Fruit fly (Drosophila melanogaster) whole organism, embryonic: Measurements from ENCODE around the gene Cda5.

Experiments used
- Blimp-1 ChIP-seq: fragments of 200-800 bp; sonication (Bioruptor generic); optimal IDR thresholded peaks from 3 replicates; lab custom pipeline; 2018; ENCODE audit warnings: missing biosample characterization, missing genetic modification characterization, mild to moderate bottlenecking, moderate library complexity, missing genetic modification reagents
- CG10147 ChIP-seq: fragments of 200-800 bp; sonication (Bioruptor generic); optimal IDR thresholded peaks from 2 replicates; lab custom pipeline; 2019; ENCODE audit warnings: missing biosample characterization, mild to moderate bottlenecking, missing genetic modification characterization, moderate library complexity
- CG11093 ChIP-seq: fragments of 200-800 bp; sonication (Bioruptor generic); IDR thresholded peaks from 3 replicates; pipeline ENCODE4 v1.3.6; 2022; ENCODE audit warnings: missing biosample characterization, missing genetic modification characterization
- CG11696 ChIP-seq: fragments of 200-800 bp; sonication (Bioruptor generic); IDR thresholded peaks from 2 replicates; pipeline ENCODE4 v1.3.6; 2022; ENCODE audit warnings: missing biosample characterization, missing genetic modification characterization
- CG12942 ChIP-seq: fragments of 200-800 bp; sonication (Bioruptor generic); optimal IDR thresholded peaks from 3 replicates; lab custom pipeline; 2016; ENCODE audit warnings: missing biosample characterization, missing genetic modification characterization
- CG18599 ChIP-seq: fragments of 200-800 bp; sonication (Bioruptor generic); optimal IDR thresholded peaks from 3 replicates; lab custom pipeline; 2017; ENCODE audit warnings: missing biosample characterization, missing genetic modification characterization, mild to moderate bottlenecking, moderate library complexity, missing genetic modification reagents
- CG2129 ChIP-seq: fragments of 200-800 bp; sonication (Bioruptor generic); IDR thresholded peaks from 2 replicates; pipeline ENCODE4 v1.3.6; 2022; ENCODE audit warnings: missing biosample characterization, missing genetic modification characterization; ENCODE audit not compliant: partially characterized antibody
- CG2889 ChIP-seq: fragments of 200-800 bp; sonication (Bioruptor generic); IDR thresholded peaks from 3 replicates; pipeline ENCODE4 v1.3.6; 2022; ENCODE audit warnings: missing biosample characterization, missing genetic modification characterization
- CG30020 ChIP-seq: fragments of 200-800 bp; optimal IDR thresholded peaks from 2 replicates; lab custom pipeline; 2019; ENCODE audit warnings: missing biosample characterization, mild to moderate bottlenecking, missing genetic modification characterization, moderate library complexity
- CG31365 ChIP-seq: fragments of 200-800 bp; sonication (Bioruptor generic); optimal IDR thresholded peaks from 2 replicates; lab custom pipeline; 2018; ENCODE audit warnings: missing biosample characterization, mild to moderate bottlenecking, missing genetic modification characterization
- CG31441 ChIP-seq: fragments of 200-800 bp; sonication (Bioruptor generic); IDR thresholded peaks from 2 replicates; pipeline ENCODE4 v1.3.6; 2022; ENCODE audit warnings: missing biosample characterization, missing genetic modification characterization
- CG42726 ChIP-seq: fragments of 200-800 bp; sonication (Bioruptor generic); IDR thresholded peaks from 2 replicates; pipeline ENCODE4 v1.3.6; 2022; ENCODE audit warnings: missing biosample characterization, missing genetic modification characterization; ENCODE audit not compliant: partially characterized antibody
- CG43689 ChIP-seq: fragments of 200-800 bp; sonication (Bioruptor generic); IDR thresholded peaks from 2 replicates; pipeline ENCODE4 v1.3.6; 2022; ENCODE audit warnings: missing biosample characterization, missing genetic modification characterization
- CG4854 ChIP-seq: fragments of 200-800 bp; sonication (Bioruptor generic); optimal IDR thresholded peaks from 2 replicates; lab custom pipeline; 2016; ENCODE audit warnings: missing biosample characterization, missing genetic modification characterization, inconsistent platforms
- CG5953 ChIP-seq: fragments of 200-800 bp; sonication (Bioruptor generic); IDR thresholded peaks from 2 replicates; pipeline ENCODE4 v1.3.6; 2022; ENCODE audit warnings: missing biosample characterization, missing genetic modification characterization
- CG8765 ChIP-seq: fragments of 200-800 bp; sonication (Bioruptor generic); IDR thresholded peaks from 2 replicates; pipeline ENCODE4 v1.3.6; 2022; ENCODE audit warnings: missing biosample characterization, missing genetic modification characterization
- CG9797 ChIP-seq: fragments of 200-800 bp; sonication (Bioruptor generic); optimal IDR thresholded peaks from 3 replicates; lab custom pipeline; 2018; ENCODE audit warnings: missing biosample characterization, mild to moderate bottlenecking, missing genetic modification characterization
- CG9817 ChIP-seq: fragments of 200-800 bp; sonication (Bioruptor generic); optimal IDR thresholded peaks from 2 replicates; lab custom pipeline; 2018; ENCODE audit warnings: missing biosample characterization, mild to moderate bottlenecking, missing genetic modification characterization, moderate library complexity
- CHES-1-like ChIP-seq: fragments of 200-800 bp; sonication (Bioruptor generic); optimal IDR thresholded peaks from 2 replicates; lab custom pipeline; 2016; ENCODE audit warnings: missing biosample characterization, missing genetic modification characterization
- E2f2 ChIP-seq: fragments of 200-800 bp; sonication (Bioruptor generic); IDR thresholded peaks from 2 replicates; pipeline ENCODE4 v1.3.6; 2022; ENCODE audit warnings: missing biosample characterization, missing genetic modification characterization
- Eip74EF ChIP-seq, 2 experiments: fragments of 200-800 bp in 1 of 2; fragments of >200 bp in 1 of 2; sonication (Bioruptor generic) in 1 of 2; optimal IDR thresholded peaks; 2 replicates each; lab custom pipeline; 2017 to 2019; ENCODE audit warnings: missing biosample characterization in 2 of 2, missing genetic modification characterization in 2 of 2, mild to moderate bottlenecking in 1 of 2, moderate library complexity in 1 of 2
- Ets97D ChIP-seq: fragments of 200-800 bp; sonication (Bioruptor generic); optimal IDR thresholded peaks from 3 replicates; lab custom pipeline; 2016; ENCODE audit warnings: missing biosample characterization, missing genetic modification characterization
- Fer3 ChIP-seq: fragments of 200-800 bp; sonication (Bioruptor generic); optimal IDR thresholded peaks from 2 replicates; lab custom pipeline; 2018; ENCODE audit warnings: missing biosample characterization, mild to moderate bottlenecking, missing genetic modification characterization, moderate library complexity
- Gug ChIP-seq: fragments of 200-800 bp; sonication (Bioruptor generic); IDR thresholded peaks from 4 replicates; pipeline ENCODE4 v1.3.6; 2022; ENCODE audit warnings: missing biosample characterization, missing genetic modification characterization
- H2.0 ChIP-seq: fragments of 200-800 bp; sonication (Bioruptor generic); IDR thresholded peaks from 2 replicates; pipeline ENCODE4 v1.3.6; 2022; ENCODE audit warnings: missing biosample characterization, missing genetic modification characterization
- Hr51 ChIP-seq, 2 experiments: fragments of 200-800 bp; sonication (Bioruptor generic); optimal IDR thresholded peaks; 2 replicates in 1 of 2; 3 replicates in 1 of 2; lab custom pipeline; 2016 to 2018; ENCODE audit warnings: missing biosample characterization in 2 of 2, missing genetic modification characterization in 2 of 2, mild to moderate bottlenecking in 1 of 2, moderate library complexity in 1 of 2
- Kr ChIP-seq: fragments of 200-800 bp; sonication (Bioruptor generic); optimal IDR thresholded peaks from 2 replicates; lab custom pipeline; 2017; ENCODE audit warnings: missing biosample characterization, mild to moderate bottlenecking, missing genetic modification characterization
- Lpt ChIP-seq: fragments of >200 bp; optimal IDR thresholded peaks from 2 replicates; lab custom pipeline; 2018; ENCODE audit warnings: missing biosample characterization, missing genetic modification characterization
- Poxn ChIP-seq: fragments of 200-800 bp; sonication (Bioruptor generic); IDR thresholded peaks from 2 replicates; pipeline ENCODE4 v1.3.6; 2022; ENCODE audit warnings: missing biosample characterization, missing genetic modification characterization
- Sox100B ChIP-seq: fragments of 200-800 bp; sonication (Bioruptor generic); optimal IDR thresholded peaks from 3 replicates; lab custom pipeline; 2018; ENCODE audit warnings: missing biosample characterization, mild to moderate bottlenecking, missing genetic modification characterization
- Ssrp ChIP-seq: fragments of 200-800 bp; sonication (Bioruptor generic); optimal IDR thresholded peaks from 2 replicates; lab custom pipeline; 2018; ENCODE audit warnings: missing biosample characterization, mild to moderate bottlenecking, missing genetic modification characterization, moderate library complexity
- Vsx1 ChIP-seq: fragments of 200-800 bp; sonication (Bioruptor generic); optimal IDR thresholded peaks from 2 replicates; lab custom pipeline; 2017; ENCODE audit warnings: missing biosample characterization, mild to moderate bottlenecking, missing genetic modification characterization, missing genetic modification reagents
- az2 ChIP-seq: fragments of 200-800 bp; sonication (Bioruptor generic); optimal IDR thresholded peaks from 3 replicates; lab custom pipeline; 2016; ENCODE audit warnings: missing biosample characterization, missing genetic modification characterization
- br ChIP-seq: fragments of >200 bp; optimal IDR thresholded peaks from 2 replicates; lab custom pipeline; 2017
- dm ChIP-seq: fragments of 200-800 bp; sonication (Bioruptor generic); optimal IDR thresholded peaks from 3 replicates; lab custom pipeline; 2016; ENCODE audit warnings: missing biosample characterization, missing genetic modification characterization
- gce ChIP-seq: fragments of 200-800 bp; sonication (Bioruptor generic); IDR thresholded peaks from 3 replicates; pipeline ENCODE4 v1.3.6; 2022; ENCODE audit warnings: missing biosample characterization, missing genetic modification characterization
- gcm2 ChIP-seq: fragments of 200-800 bp; sonication (Bioruptor generic); optimal IDR thresholded peaks from 2 replicates; lab custom pipeline; 2016; ENCODE audit warnings: missing biosample characterization, missing genetic modification characterization
- grau ChIP-seq: fragments of 200-800 bp; optimal IDR thresholded peaks from 3 replicates; lab custom pipeline; 2019; ENCODE audit warnings: missing biosample characterization, mild to moderate bottlenecking, missing genetic modification characterization, moderate library complexity
- hb ChIP-seq: fragments of 200-800 bp; sonication (Bioruptor generic); IDR thresholded peaks from 3 replicates; pipeline ENCODE4 v1.3.6; 2022; ENCODE audit warnings: missing biosample characterization, missing genetic modification characterization; ENCODE audit not compliant: partially characterized antibody
- kni ChIP-seq: fragments of 200-800 bp; sonication (Bioruptor generic); optimal IDR thresholded peaks from 3 replicates; lab custom pipeline; 2017; ENCODE audit warnings: mild to moderate bottlenecking, missing biosample characterization, missing genetic modification reagents, missing genetic modification characterization
- lmd ChIP-seq: fragments of 200-800 bp; sonication (Bioruptor generic); IDR thresholded peaks from 2 replicates; pipeline ENCODE4 v1.3.6; 2022; ENCODE audit warnings: missing biosample characterization, missing genetic modification characterization
- lola ChIP-seq, 3 experiments: fragments of >200 bp in 2 of 3; fragments of 200-800 bp in 1 of 3; sonication (Bioruptor generic) in 1 of 3; optimal IDR thresholded peaks; 2 replicates each; lab custom pipeline; 2017 to 2019; ENCODE audit warnings: missing biosample characterization in 3 of 3, missing genetic modification characterization in 3 of 3, mild to moderate bottlenecking in 1 of 3, moderate library complexity in 1 of 3
- mam ChIP-seq: fragments of 200-800 bp; sonication (Bioruptor generic); optimal IDR thresholded peaks from 3 replicates; lab custom pipeline; 2016; ENCODE audit warnings: missing biosample characterization, missing genetic modification characterization
- nau ChIP-seq: fragments of 200-800 bp; sonication (Bioruptor generic); optimal IDR thresholded peaks from 3 replicates; lab custom pipeline; 2017; ENCODE audit warnings: missing biosample characterization, mild to moderate bottlenecking, missing genetic modification characterization, missing genetic modification reagents
- nerfin-1 ChIP-seq: fragments of 200-800 bp; sonication (Bioruptor generic); optimal IDR thresholded peaks from 3 replicates; lab custom pipeline; 2019; ENCODE audit warnings: missing biosample characterization, mild to moderate bottlenecking, missing genetic modification characterization, moderate library complexity
- ranshi ChIP-seq: fragments of 200-800 bp; sonication (Bioruptor generic); IDR thresholded peaks from 2 replicates; pipeline ENCODE4 v1.3.6; 2022; ENCODE audit warnings: missing biosample characterization, missing genetic modification characterization
- sim ChIP-seq: fragments of 200-800 bp; sonication (Bioruptor generic); IDR thresholded peaks from 2 replicates; pipeline ENCODE4 v1.3.6; 2022; ENCODE audit warnings: missing biosample characterization, missing genetic modification characterization
- stwl ChIP-seq: fragments of 200-800 bp; sonication (Bioruptor generic); optimal IDR thresholded peaks from 3 replicates; lab custom pipeline; 2018; ENCODE audit warnings: missing biosample characterization, mild to moderate bottlenecking, missing genetic modification characterization, moderate library complexity
- tgo ChIP-seq: fragments of 200-800 bp; sonication (Bioruptor generic); IDR thresholded peaks from 3 replicates; pipeline ENCODE4 v1.3.6; 2022; ENCODE audit warnings: missing biosample characterization, missing genetic modification characterization
- tin ChIP-seq: fragments of 200-800 bp; sonication (Bioruptor generic); optimal IDR thresholded peaks from 3 replicates; lab custom pipeline; 2016; ENCODE audit warnings: missing biosample characterization, missing genetic modification characterization
- wek ChIP-seq: fragments of 200-800 bp; sonication (Bioruptor generic); optimal IDR thresholded peaks from 3 replicates; lab custom pipeline; 2018; ENCODE audit warnings: missing biosample characterization, mild to moderate bottlenecking, missing genetic modification characterization, moderate library complexity
- z ChIP-seq: fragments of 200-800 bp; sonication (Bioruptor generic); IDR thresholded peaks from 3 replicates; pipeline ENCODE4 v1.3.6; 2022; ENCODE audit warnings: missing biosample characterization, missing genetic modification characterization

Gene Cda5

dm6 chr2L:114429-114828 is 49.2 kb upstream of the Cda5 start, which contains the start of gene ND-15 (continued):
- TF ChIP-seq z (GFP tag; lab: Robert Waterston, UW) (no peak), gce (no peak), tin (no peak), CG42726 (GFP tag; lab: Robert Waterston, UW) (peak; percentile 76; the same call in 1 of the 2 replicates), Poxn (no peak), Lpt (GFP tag; lab: Kevin White, UChicago) (no peak), lola (GFP tag; optimal IDR thresholded peaks at IDR 0.05; lab: Kevin White, UChicago) (no peak), CG12942 (GFP tag; lab: Kevin White, UChicago) (no peak), Kr (GFP tag; lab: Kevin White, UChicago) (no peak), grau (no peak), wek (GFP tag; lab: Kevin White, UChicago) (no peak), mam (GFP tag; lab: Kevin White, UChicago) (no peak), Blimp-1 (GFP tag; lab: Kevin White, UChicago) (no peak), E2f2 (GFP tag; lab: Robert Waterston, UW) (peak; percentile 57), CG4854 (GFP tag; lab: Kevin White, UChicago) (no peak), Hr51 (GFP tag; optimal IDR thresholded peaks at IDR 0.05; lab: Kevin White, UChicago) (no peak), CG2889 (GFP tag; lab: Robert Waterston, UW) (no peak), az2 (GFP tag; lab: Kevin White, UChicago) (no peak), Ssrp (tag; lab: Kevin White, UChicago) (no peak), CG43689 (GFP tag; lab: Robert Waterston, UW) (no peak), CG11093 (GFP tag; lab: Robert Waterston, UW) (no peak), CG5953 (GFP tag; lab: Robert Waterston, UW) (no peak), ranshi (GFP tag; lab: Robert Waterston, UW) (no peak), CG9797 (no peak), Vsx1 (GFP tag; lab: Kevin White, UChicago) (no peak), kni (GFP tag; lab: Kevin White, UChicago) (no peak), CG9817 (no peak), stwl (peak; percentile 44), CG10147 (GFP tag; lab: Kevin White, UChicago) (no peak), dm (GFP tag; lab: Kevin White, UChicago) (no peak), CG31441 (no peak), CG11696 (GFP tag; lab: Robert Waterston, UW) (no peak), hb (GFP tag; lab: Robert Waterston, UW) (peak; percentile 63; the same call in 2 of the 3 replicates), gcm2 (GFP tag; lab: Kevin White, UChicago) (no peak), Ets97D (GFP tag; lab: Kevin White, UChicago) (peak; percentile 20), Gug (GFP tag; lab: Robert Waterston, UW) (no peak), Eip74EF (GFP tag; optimal IDR thresholded peaks at IDR 0.05; lab: Kevin White, UChicago) (no peak), CG31365 (tag; lab: Kevin White, UChicago) (no peak), nerfin-1 (tag; lab: Kevin White, UChicago) (no peak), Sox100B (GFP tag; lab: Kevin White, UChicago) (no peak), CHES-1-like (GFP tag; lab: Kevin White, UChicago) (no peak), br (lab: Kevin White, UChicago) (no peak), CG18599 (no peak), nau (no peak), CG8765 (no peak), Fer3 (tag; lab: Kevin White, UChicago) (no peak), H2.0 (GFP tag; lab: Robert Waterston, UW) (no peak), sim (GFP tag; lab: Robert Waterston, UW) (no peak), CG2129 (GFP tag; lab: Robert Waterston, UW) (peak; percentile 45; the same call in 1 of the 2 replicates), CG30020 (tag; lab: Kevin White, UChicago) (no peak), lmd (GFP tag; lab: Robert Waterston, UW) (no peak), tgo (GFP tag; lab: Robert Waterston, UW) (no peak)
